Worm (Caenorhabditis elegans) whole organism, L2 larva: Measurements from ENCODE around the gene ikke-1.
A peak's percentile ranks its signal among the peaks of the same experiment; 100 is the strongest.

ENCODE experiments used
- C34F6.9 ChIP-seq: fragments of 150-350 bp; optimal IDR thresholded peaks from 2 replicates; lab custom pipeline; 2014; ENCODE audit warnings: missing biosample characterization, missing genetic modification characterization
- F13H6.1 ChIP-seq: sonication (generic microtip); optimal IDR thresholded peaks from 2 replicates; lab custom pipeline; 2016; ENCODE audit warnings: missing genetic modification characterization, missing compliant biosample characterization
- R02D3.7 ChIP-seq: fragments of 150-350 bp; optimal IDR thresholded peaks from 2 replicates; lab custom pipeline; 2014; ENCODE audit warnings: missing biosample characterization, missing genetic modification characterization
- Y55F3AM.14 ChIP-seq: fragments of 200-800 bp; sonication (Bioruptor generic); optimal IDR thresholded peaks from 2 replicates; lab custom pipeline; 2018; ENCODE audit warnings: mild to moderate bottlenecking, missing genetic modification characterization, missing compliant biosample characterization
- alr-1 ChIP-seq: fragments of 150-350 bp; optimal IDR thresholded peaks from 2 replicates; lab custom pipeline; 2014; ENCODE audit warnings: missing biosample characterization, missing genetic modification characterization
- aly-2 ChIP-seq: fragments of 150-350 bp; optimal IDR thresholded peaks from 2 replicates; lab custom pipeline; 2014; ENCODE audit warnings: missing biosample characterization, missing genetic modification characterization
- ama-1 ChIP-seq: fragments of 150-350 bp; optimal IDR thresholded peaks from 2 replicates; lab custom pipeline; 2018; ENCODE audit warnings: inconsistent platforms
- blmp-1 ChIP-seq: sonication (generic microtip); optimal IDR thresholded peaks from 2 replicates; lab custom pipeline; 2017; ENCODE audit warnings: missing genetic modification characterization, mild to moderate bottlenecking, missing compliant biosample characterization, antibody characterized with exemption, moderate library complexity; ENCODE audit not compliant: insufficient read depth
- crh-2 ChIP-seq: sonication (generic microtip); optimal IDR thresholded peaks from 2 replicates; lab custom pipeline; 2017; ENCODE audit warnings: missing biosample characterization, missing genetic modification characterization
- dmd-4 ChIP-seq: sonication (generic microtip); optimal IDR thresholded peaks from 2 replicates; lab custom pipeline; 2017; ENCODE audit warnings: missing biosample characterization, missing genetic modification characterization
- egl-27 ChIP-seq: sonication (generic microtip); optimal IDR thresholded peaks from 3 replicates; lab custom pipeline; 2017; ENCODE audit warnings: missing biosample characterization, missing genetic modification reagents, missing genetic modification characterization
- elt-1 ChIP-seq: fragments of 150-350 bp; optimal IDR thresholded peaks from 2 replicates; lab custom pipeline; 2014; ENCODE audit warnings: missing biosample characterization, missing genetic modification characterization
- elt-3 ChIP-seq: sonication (generic microtip); optimal IDR thresholded peaks from 2 replicates; lab custom pipeline; 2017; ENCODE audit warnings: missing biosample characterization, missing genetic modification characterization
- fos-1 ChIP-seq: fragments of 150-350 bp; optimal IDR thresholded peaks from 2 replicates; lab custom pipeline; 2014; ENCODE audit warnings: missing biosample characterization, missing genetic modification characterization
- lin-11 ChIP-seq: fragments of 150-350 bp; sonication (generic microtip); optimal IDR thresholded peaks from 2 replicates; lab custom pipeline; 2014; ENCODE audit warnings: missing biosample characterization, missing genetic modification characterization, inconsistent platforms, mixed read lengths
- lin-39 ChIP-seq: fragments of 150-350 bp; optimal IDR thresholded peaks from 2 replicates; lab custom pipeline; 2014; ENCODE audit warnings: missing biosample characterization, missing genetic modification reagents, missing genetic modification characterization
- lsy-2 ChIP-seq, 2 experiments: fragments of 150-350 bp in 1 of 2; sonication (generic microtip) in 1 of 2; optimal IDR thresholded peaks; 2 replicates each; lab custom pipeline; 2014 to 2017; ENCODE audit warnings: missing biosample characterization in 2 of 2, missing genetic modification characterization in 2 of 2
- mab-5 ChIP-seq: fragments of 150-350 bp; optimal IDR thresholded peaks from 2 replicates; lab custom pipeline; 2014; ENCODE audit warnings: missing biosample characterization, missing genetic modification characterization
- mbf-1 ChIP-seq: sonication (generic microtip); optimal IDR thresholded peaks from 2 replicates; lab custom pipeline; 2017; ENCODE audit warnings: missing biosample characterization, missing genetic modification characterization
- nhr-10 ChIP-seq: sonication (generic microtip); optimal IDR thresholded peaks from 2 replicates; lab custom pipeline; 2017; ENCODE audit warnings: missing biosample characterization, missing genetic modification characterization
- nhr-12 ChIP-seq: fragments of 150-350 bp; optimal IDR thresholded peaks from 2 replicates; lab custom pipeline; 2014; ENCODE audit warnings: missing biosample characterization, missing genetic modification characterization
- nhr-129 ChIP-seq: fragments of 150-350 bp; optimal IDR thresholded peaks from 2 replicates; lab custom pipeline; 2014; ENCODE audit warnings: missing biosample characterization, missing genetic modification characterization
- nhr-23 ChIP-seq: fragments of 150-350 bp; optimal IDR thresholded peaks from 2 replicates; lab custom pipeline; 2014; ENCODE audit warnings: missing biosample characterization, missing genetic modification reagents, missing genetic modification characterization
- nhr-237 ChIP-seq: fragments of 150-350 bp; optimal IDR thresholded peaks from 2 replicates; lab custom pipeline; 2014; ENCODE audit warnings: missing biosample characterization, missing genetic modification characterization
- nhr-6 ChIP-seq: fragments of 150-350 bp; optimal IDR thresholded peaks from 2 replicates; lab custom pipeline; 2014; ENCODE audit warnings: missing biosample characterization, missing genetic modification characterization
- nhr-77 ChIP-seq: fragments of 150-350 bp; optimal IDR thresholded peaks from 2 replicates; lab custom pipeline; 2014; ENCODE audit warnings: missing biosample characterization, missing genetic modification characterization
- peb-1 ChIP-seq: fragments of 150-350 bp; optimal IDR thresholded peaks from 2 replicates; lab custom pipeline; 2014; ENCODE audit warnings: missing biosample characterization, missing genetic modification characterization
- sem-4 ChIP-seq: fragments of 150-350 bp; optimal IDR thresholded peaks from 2 replicates; lab custom pipeline; 2014; ENCODE audit warnings: missing biosample characterization, missing genetic modification reagents, missing genetic modification characterization
- sma-3 ChIP-seq: sonication (generic microtip); optimal IDR thresholded peaks from 2 replicates; lab custom pipeline; 2016; ENCODE audit warnings: missing genetic modification reagents, missing genetic modification characterization, missing compliant biosample characterization
- sma-9 ChIP-seq, 2 experiments: fragments of 150-350 bp in 1 of 2; sonication (generic microtip) in 1 of 2; optimal IDR thresholded peaks; 2 replicates each; lab custom pipeline; 2014 to 2016; ENCODE audit warnings: missing genetic modification characterization in 2 of 2, mild to moderate bottlenecking in 1 of 2, missing biosample characterization in 1 of 2, missing compliant biosample characterization in 1 of 2, missing genetic modification reagents in 1 of 2, moderate library complexity in 1 of 2
- snpc-4 ChIP-seq: fragments of 150-350 bp; optimal IDR thresholded peaks from 2 replicates; lab custom pipeline; 2014; ENCODE audit warnings: missing biosample characterization, missing genetic modification characterization
- unc-39 ChIP-seq: fragments of 150-350 bp; optimal IDR thresholded peaks from 2 replicates; lab custom pipeline; 2014; ENCODE audit warnings: missing biosample characterization, missing genetic modification characterization
- unc-55 ChIP-seq: fragments of 150-350 bp; sonication (generic microtip); optimal IDR thresholded peaks from 3 replicates; lab custom pipeline; 2014; ENCODE audit warnings: missing biosample characterization, missing genetic modification reagents, missing genetic modification characterization
- ztf-1 ChIP-seq: fragments of 200-800 bp; sonication (Bioruptor generic); conservative IDR thresholded peaks from 2 replicates; pipeline ENCODE4 v1.3.6; 2022; ENCODE audit warnings: missing genetic modification characterization, missing compliant biosample characterization
- ztf-11 ChIP-seq: sonication (generic microtip); optimal IDR thresholded peaks from 2 replicates; lab custom pipeline; 2017; ENCODE audit warnings: missing biosample characterization, missing genetic modification characterization
- ztf-4 ChIP-seq: fragments of 150-350 bp; optimal IDR thresholded peaks from 2 replicates; lab custom pipeline; 2014; ENCODE audit warnings: missing biosample characterization, missing genetic modification characterization

Gene ikke-1

DNA sequence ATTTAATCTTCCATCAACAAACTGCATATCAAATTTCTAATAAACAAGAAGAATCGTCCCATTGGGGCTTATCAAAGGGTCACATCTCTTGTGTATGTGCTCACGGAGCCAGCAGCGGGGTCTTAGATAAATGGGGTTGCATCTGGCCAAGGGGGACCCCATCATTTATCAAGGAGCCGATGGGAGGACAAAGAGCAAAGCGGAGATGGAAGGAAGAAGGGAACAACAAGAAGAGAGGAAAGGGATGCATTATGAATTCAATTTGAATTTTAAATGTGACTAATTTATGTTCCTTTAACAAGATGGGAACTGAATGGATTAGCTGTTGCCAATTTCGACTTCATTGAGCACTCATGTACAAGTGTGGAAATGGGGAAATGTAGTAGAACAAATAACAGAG lies 33.8 kb upstream of the ikke-1 start (continued):
- TF ChIP-seq ama-1 (lab: Kevin White, UChicago) (no peak), nhr-10 (no peak), sma-3 (GFP tag; lab: Kevin White, UChicago) (no peak), crh-2 (tag; lab: Kevin White, UChicago) (no peak), unc-39 (no peak), lsy-2 (tag; optimal IDR thresholded peaks at IDR 0.05; lab: Kevin White, UChicago) (peak in 1 of 2 experiments; percentile 50), R02D3.7 (tag; lab: Kevin White, UChicago) (no peak), F13H6.1 (tag; lab: Kevin White, UChicago) (peak; percentile 44), ztf-11 (no peak), mbf-1 (tag; lab: Kevin White, UChicago) (no peak), ztf-1 (GFP tag; lab: Robert Waterston, UW) (no peak), lin-11 (tag; lab: Kevin White, UChicago) (no peak), elt-1 (no peak), fos-1 (tag; lab: Kevin White, UChicago) (no peak), egl-27 (no peak)

DNA sequence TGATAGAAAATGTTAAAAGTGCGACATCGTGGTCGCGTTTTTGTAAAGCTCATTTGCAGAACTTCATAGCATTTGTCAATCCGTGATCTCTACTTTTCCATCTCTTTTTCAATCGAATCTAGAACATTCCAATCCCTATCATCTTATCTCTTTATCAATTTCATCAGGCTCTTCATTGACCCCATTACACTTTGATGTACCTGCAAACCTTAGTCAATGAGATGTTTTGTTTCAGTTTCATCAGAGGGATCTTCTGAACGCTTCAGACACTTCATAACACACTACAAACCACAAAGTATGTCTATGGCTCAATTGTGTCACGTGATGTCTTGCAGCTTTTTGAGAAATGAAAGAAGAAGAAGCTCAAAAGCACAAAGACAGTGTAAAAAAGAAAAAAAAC lies 32.6 kb upstream of the ikke-1 start:
- TF ChIP-seq dmd-4 (tag; lab: Kevin White, UChicago), result no peak
- peak; percentile 37 for TF ChIP-seq C34F6.9
- TF ChIP-seq sem-4 (tag; lab: Kevin White, UChicago), result peak; percentile 26
- no peak for TF ChIP-seq peb-1
- no peak for TF ChIP-seq Y55F3AM.14 (GFP tag; lab: Kevin White, UChicago)
- TF ChIP-seq nhr-12, result no peak
- no peak for TF ChIP-seq ztf-4 (tag; lab: Kevin White, UChicago)
- TF ChIP-seq F13H6.1 (tag; lab: Kevin White, UChicago), result peak; percentile 26
- TF ChIP-seq nhr-129 (tag; lab: Kevin White, UChicago), result peak; percentile 35
- TF ChIP-seq lsy-2 (tag; optimal IDR thresholded peaks at IDR 0.05; lab: Kevin White, UChicago), result peak in 1 of 2 experiments; percentile 32
- TF ChIP-seq sma-9 (GFP tag; optimal IDR thresholded peaks at IDR 0.05; lab: Kevin White, UChicago), result peak; percentile 47
- no peak for TF ChIP-seq sma-9 (tag; optimal IDR thresholded peaks at IDR 0.05; lab: Kevin White, UChicago)
- no peak for TF ChIP-seq nhr-10
- no peak for TF ChIP-seq snpc-4 (tag; lab: Kevin White, UChicago)
- TF ChIP-seq alr-1, result no peak

DNA sequence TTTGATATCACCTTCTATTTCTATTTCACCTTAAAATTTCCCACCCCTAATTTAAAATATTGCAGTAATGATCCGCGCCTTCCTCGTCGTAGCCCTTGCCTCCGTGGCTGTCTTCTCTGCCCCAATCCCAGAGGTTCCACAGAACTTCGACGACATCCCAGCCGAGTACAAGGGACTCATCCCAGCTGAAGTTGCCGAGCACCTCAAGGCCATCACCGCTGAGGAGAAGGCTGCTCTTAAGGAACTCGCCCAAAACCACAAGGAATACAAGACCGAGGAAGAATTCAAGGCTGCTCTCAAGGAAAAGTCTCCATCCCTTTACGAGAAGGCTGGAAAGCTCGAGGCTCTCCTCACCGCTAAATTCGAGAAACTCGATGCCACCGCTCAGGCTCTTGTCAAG lies 31.3 kb upstream of the ikke-1 start, which contains the start of gene far-2:
Gene far-2 (plus strand): TSS at position 66 of the 400 bp plus-strand sequence.
- no peak for TF ChIP-seq alr-1

DNA sequence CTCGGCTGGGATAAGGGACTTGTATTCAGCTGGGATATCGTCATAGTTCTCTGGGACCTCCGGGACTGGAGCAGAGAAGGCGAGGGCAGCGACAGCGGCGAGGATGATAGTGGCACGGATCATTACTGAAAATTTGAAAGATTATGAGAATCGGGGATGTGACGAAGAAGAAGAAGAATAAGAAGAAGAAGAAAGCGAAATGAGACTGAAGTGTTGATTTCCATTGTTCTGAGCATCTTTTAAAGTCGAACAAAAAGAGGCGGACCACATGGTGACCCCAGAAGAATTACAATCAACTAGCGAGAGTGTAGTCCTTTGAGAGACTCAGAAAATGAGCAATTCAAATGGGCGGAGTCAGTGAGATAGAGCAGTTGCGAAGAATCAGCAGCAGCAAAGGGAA lies 30.6 kb upstream of the ikke-1 start, which contains the start of gene far-1:
Gene far-1 (minus strand): TSS at position 125 of the 400 bp plus-strand sequence.
- TF ChIP-seq nhr-23 (tag; lab: Kevin White, UChicago) (no peak), sma-9 (GFP tag; optimal IDR thresholded peaks at IDR 0.05; lab: Kevin White, UChicago) (no peak), sma-9 (tag; optimal IDR thresholded peaks at IDR 0.05; lab: Kevin White, UChicago) (no peak), ama-1 (lab: Kevin White, UChicago) (peak; percentile 58), lsy-2 (tag; optimal IDR thresholded peaks at IDR 0.05; lab: Kevin White, UChicago) (peak in 1 of 2 experiments; percentile 18), nhr-129 (tag; lab: Kevin White, UChicago) (peak; percentile 7), C34F6.9 (peak; percentile 11)

DNA sequence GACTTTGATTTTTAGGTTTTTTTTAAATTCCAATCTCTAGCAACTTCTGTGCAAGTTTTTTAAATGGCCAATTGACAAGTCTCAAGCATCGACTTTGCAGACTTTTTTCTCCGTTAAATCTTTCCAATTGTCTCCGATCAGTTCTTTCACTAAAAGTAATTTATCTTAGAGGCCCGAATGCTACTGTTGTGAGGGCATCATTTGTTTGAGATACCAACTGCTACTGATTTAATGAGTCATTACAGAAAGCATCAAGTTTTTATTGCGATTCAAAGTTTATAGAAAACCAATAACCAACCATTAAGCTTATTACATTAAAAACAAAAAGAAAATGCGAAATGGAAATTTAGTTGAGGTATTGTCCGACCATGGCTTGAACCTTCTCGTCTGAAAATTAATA lies 29.6 kb upstream of the ikke-1 start:
- TF ChIP-seq ztf-1 (GFP tag; lab: Robert Waterston, UW) (no peak), nhr-237 (tag; lab: Kevin White, UChicago) (no peak), nhr-129 (tag; lab: Kevin White, UChicago) (peak; percentile 4), R02D3.7 (tag; lab: Kevin White, UChicago) (no peak), lin-11 (tag; lab: Kevin White, UChicago) (no peak), unc-55 (GFP tag; lab: Kevin White, UChicago) (no peak), sem-4 (tag; lab: Kevin White, UChicago) (no peak), ztf-11 (no peak), nhr-77 (tag; lab: Kevin White, UChicago) (no peak), nhr-6 (tag; lab: Kevin White, UChicago) (no peak), fos-1 (tag; lab: Kevin White, UChicago) (no peak), F13H6.1 (tag; lab: Kevin White, UChicago) (no peak), ama-1 (lab: Kevin White, UChicago) (peak; percentile 38), peb-1 (no peak)
- TF ChIP-seq, all 48 proteins: peak for 2

DNA sequence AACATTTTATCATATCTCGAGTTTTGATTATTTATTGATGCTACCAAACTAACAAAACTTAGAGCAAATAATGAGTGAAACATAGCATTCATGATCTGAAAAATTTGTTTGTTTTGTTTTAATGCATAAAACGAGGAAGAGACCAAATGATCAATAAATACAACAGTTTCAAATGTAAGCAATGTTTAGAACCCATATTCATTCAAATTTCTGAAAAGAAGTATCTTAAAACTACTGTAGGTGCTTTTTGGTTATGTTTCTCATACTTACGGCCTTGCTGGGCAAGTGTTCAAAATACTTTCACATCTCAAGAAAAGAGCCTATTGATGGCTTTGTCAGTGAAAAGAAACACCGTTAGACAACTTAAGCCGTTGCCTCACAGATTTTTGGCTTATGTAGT lies 27.2 kb upstream of the ikke-1 start, which contains the start of gene F02A9.1:
Gene F02A9.1 (minus strand): TSS at position 101 of the 400 bp plus-strand sequence.
- TF ChIP-seq nhr-237 (tag; lab: Kevin White, UChicago) (no peak), aly-2 (tag; lab: Kevin White, UChicago) (no peak), nhr-6 (tag; lab: Kevin White, UChicago) (no peak), blmp-1 (no peak), elt-3 (tag; lab: Kevin White, UChicago) (no peak), mab-5 (tag; lab: Kevin White, UChicago) (no peak), lin-39 (tag; lab: Kevin White, UChicago) (no peak), ztf-11 (no peak), nhr-77 (tag; lab: Kevin White, UChicago) (no peak)
